Fruit fly (Drosophila melanogaster) whole organism, embryonic: ENCODE measurements around the gene CG1172.

Experiments
- Atf3 ChIP-seq: fragments of 200-800 bp; sonication (Bioruptor generic); optimal IDR thresholded peaks from 3 replicates; lab custom pipeline; 2016; ENCODE audit warnings: missing biosample characterization, missing genetic modification characterization
- CG11560 ChIP-seq: fragments of 200-800 bp; sonication (Bioruptor generic); IDR thresholded peaks from 3 replicates; pipeline ENCODE4 v1.3.6; 2022; ENCODE audit warnings: missing biosample characterization, missing genetic modification characterization
- CG11696 ChIP-seq: fragments of 200-800 bp; sonication (Bioruptor generic); IDR thresholded peaks from 2 replicates; pipeline ENCODE4 v1.3.6; 2022; ENCODE audit warnings: missing biosample characterization, missing genetic modification characterization
- CG12236 ChIP-seq: fragments of 200-800 bp; sonication (Bioruptor generic); optimal IDR thresholded peaks from 2 replicates; lab custom pipeline; 2016; ENCODE audit warnings: missing biosample characterization, missing genetic modification characterization
- CG12769 ChIP-seq: fragments of 200-800 bp; sonication (Bioruptor generic); optimal IDR thresholded peaks from 2 replicates; lab custom pipeline; 2019; ENCODE audit warnings: missing biosample characterization, mild to moderate bottlenecking, missing genetic modification characterization, moderate library complexity
- CG13775 ChIP-seq: fragments of 200-800 bp; sonication (Bioruptor generic); optimal IDR thresholded peaks from 3 replicates; lab custom pipeline; 2017; ENCODE audit warnings: missing biosample characterization, mild to moderate bottlenecking, missing genetic modification characterization
- CG17829 ChIP-seq: fragments of 200-800 bp; optimal IDR thresholded peaks from 2 replicates; lab custom pipeline; 2019; ENCODE audit warnings: missing biosample characterization, mild to moderate bottlenecking, missing genetic modification characterization, moderate library complexity
- CG2199 ChIP-seq: fragments of 200-800 bp; sonication (Bioruptor generic); IDR thresholded peaks from 3 replicates; pipeline ENCODE4 v1.3.6; 2022; ENCODE audit warnings: missing biosample characterization, missing genetic modification characterization
- CG30431 ChIP-seq: fragments of 200-800 bp; sonication (Bioruptor generic); optimal IDR thresholded peaks from 2 replicates; lab custom pipeline; 2017; ENCODE audit warnings: missing biosample characterization, missing genetic modification characterization
- CG3281 ChIP-seq: fragments of 200-800 bp; sonication (Bioruptor generic); optimal IDR thresholded peaks from 3 replicates; lab custom pipeline; 2017; ENCODE audit warnings: missing biosample characterization, mild to moderate bottlenecking, missing genetic modification characterization
- CG3407 ChIP-seq: fragments of 200-800 bp; sonication (Bioruptor generic); optimal IDR thresholded peaks from 2 replicates; lab custom pipeline; 2018; ENCODE audit warnings: missing biosample characterization, mild to moderate bottlenecking, missing genetic modification characterization
- CG4328 ChIP-seq: fragments of 200-800 bp; sonication (Bioruptor generic); optimal IDR thresholded peaks from 3 replicates; lab custom pipeline; 2017; ENCODE audit warnings: missing biosample characterization, missing genetic modification reagents, missing genetic modification characterization
- CG43689 ChIP-seq: fragments of 200-800 bp; sonication (Bioruptor generic); IDR thresholded peaks from 2 replicates; pipeline ENCODE4 v1.3.6; 2022; ENCODE audit warnings: missing biosample characterization, missing genetic modification characterization
- CG6689 ChIP-seq: fragments of 200-800 bp; sonication (Bioruptor generic); IDR thresholded peaks from 2 replicates; pipeline ENCODE4 v1.3.6; 2022; ENCODE audit warnings: missing biosample characterization, missing genetic modification characterization
- CG6791 ChIP-seq: fragments of 200-800 bp; sonication (Bioruptor generic); IDR thresholded peaks from 3 replicates; pipeline ENCODE4 v1.3.6; 2022; ENCODE audit warnings: missing biosample characterization, missing genetic modification characterization; ENCODE audit not compliant: partially characterized antibody
- CG7372 ChIP-seq: fragments of 200-800 bp; sonication (Bioruptor generic); IDR thresholded peaks from 2 replicates; pipeline ENCODE4 v1.3.6; 2022; ENCODE audit warnings: missing biosample characterization, missing genetic modification characterization
- CG8388 ChIP-seq: fragments of 200-800 bp; sonication (Bioruptor generic); optimal IDR thresholded peaks from 2 replicates; lab custom pipeline; 2019; ENCODE audit warnings: missing biosample characterization, mild to moderate bottlenecking, missing genetic modification characterization, moderate library complexity
- CG9727 ChIP-seq: fragments of 200-800 bp; sonication (Bioruptor generic); optimal IDR thresholded peaks from 3 replicates; lab custom pipeline; 2017; ENCODE audit warnings: missing biosample characterization, mild to moderate bottlenecking, missing genetic modification characterization
- Camta ChIP-seq: fragments of 200-800 bp; sonication (Bioruptor generic); optimal IDR thresholded peaks from 2 replicates; lab custom pipeline; 2016; ENCODE audit warnings: missing biosample characterization, missing genetic modification characterization
- Deaf1 ChIP-seq: fragments of 200-800 bp; optimal IDR thresholded peaks from 3 replicates; lab custom pipeline; 2019; ENCODE audit warnings: missing biosample characterization, mild to moderate bottlenecking, missing genetic modification characterization, moderate library complexity
- Dll ChIP-seq: fragments of 200-800 bp; sonication (Bioruptor generic); IDR thresholded peaks from 4 replicates; pipeline ENCODE4 v1.3.6; 2022; ENCODE audit warnings: missing biosample characterization, missing genetic modification characterization; ENCODE audit not compliant: partially characterized antibody
- E2f1 ChIP-seq: fragments of 200-800 bp; sonication (Bioruptor generic); IDR thresholded peaks from 2 replicates; pipeline ENCODE4 v1.3.6; 2022; ENCODE audit warnings: missing biosample characterization, missing genetic modification characterization
- Fer1 ChIP-seq: fragments of 200-800 bp; sonication (Bioruptor generic); optimal IDR thresholded peaks from 2 replicates; lab custom pipeline; 2017; ENCODE audit warnings: missing biosample characterization, mild to moderate bottlenecking, missing genetic modification characterization
- Hey ChIP-seq: fragments of 200-800 bp; sonication (Bioruptor generic); optimal IDR thresholded peaks from 3 replicates; lab custom pipeline; 2018; ENCODE audit warnings: missing biosample characterization, mild to moderate bottlenecking, missing genetic modification characterization
- Hr51 ChIP-seq, 2 experiments: fragments of 200-800 bp; sonication (Bioruptor generic); optimal IDR thresholded peaks; 2 replicates in 1 of 2; 3 replicates in 1 of 2; lab custom pipeline; 2016 to 2018; ENCODE audit warnings: missing biosample characterization in 2 of 2, missing genetic modification characterization in 2 of 2, mild to moderate bottlenecking in 1 of 2, moderate library complexity in 1 of 2
- Lim3 ChIP-seq: fragments of 200-800 bp; sonication (Bioruptor generic); IDR thresholded peaks from 2 replicates; pipeline ENCODE4 v1.3.6; 2022; ENCODE audit warnings: missing biosample characterization, missing genetic modification characterization
- MESR4 ChIP-seq: fragments of 200-800 bp; sonication (Bioruptor generic); optimal IDR thresholded peaks from 2 replicates; lab custom pipeline; 2018; ENCODE audit warnings: missing biosample characterization, mild to moderate bottlenecking, missing genetic modification characterization, moderate library complexity
- NfI ChIP-seq: fragments of 200-800 bp; sonication (Bioruptor generic); optimal IDR thresholded peaks from 3 replicates; lab custom pipeline; 2018; ENCODE audit warnings: missing biosample characterization, mild to moderate bottlenecking, missing genetic modification characterization, moderate library complexity
- Six4 ChIP-seq: fragments of 200-800 bp; sonication (Bioruptor generic); optimal IDR thresholded peaks from 2 replicates; lab custom pipeline; 2016; ENCODE audit warnings: missing biosample characterization, missing genetic modification characterization
- Ssrp ChIP-seq: fragments of 200-800 bp; sonication (Bioruptor generic); optimal IDR thresholded peaks from 2 replicates; lab custom pipeline; 2018; ENCODE audit warnings: missing biosample characterization, mild to moderate bottlenecking, missing genetic modification characterization, moderate library complexity
- TFAM ChIP-seq: fragments of 200-800 bp; sonication (Bioruptor generic); optimal IDR thresholded peaks from 2 replicates; lab custom pipeline; 2017; ENCODE audit warnings: missing biosample characterization, missing genetic modification characterization, inconsistent platforms
- Xbp1 ChIP-seq: fragments of 200-800 bp; sonication (Bioruptor generic); optimal IDR thresholded peaks from 3 replicates; lab custom pipeline; 2016; ENCODE audit warnings: missing biosample characterization, mild to moderate bottlenecking, missing genetic modification characterization
- btn ChIP-seq: fragments of 200-800 bp; sonication (Bioruptor generic); optimal IDR thresholded peaks from 2 replicates; lab custom pipeline; 2016; ENCODE audit warnings: missing biosample characterization, missing genetic modification characterization
- chinmo ChIP-seq: fragments of 200-800 bp; sonication (Bioruptor generic); IDR thresholded peaks from 4 replicates; pipeline ENCODE4 v1.3.6; 2022; ENCODE audit warnings: missing biosample characterization, missing genetic modification characterization; ENCODE audit not compliant: partially characterized antibody
- crol ChIP-seq: fragments of 200-800 bp; sonication (Bioruptor generic); IDR thresholded peaks from 2 replicates; pipeline ENCODE4 v1.3.6; 2022; ENCODE audit warnings: missing biosample characterization, missing genetic modification characterization
- da ChIP-seq: fragments of 200-800 bp; sonication (Bioruptor generic); optimal IDR thresholded peaks from 2 replicates; lab custom pipeline; 2016; ENCODE audit warnings: missing biosample characterization, missing genetic modification characterization
- ems ChIP-seq: fragments of 200-800 bp; sonication (Bioruptor generic); optimal IDR thresholded peaks from 3 replicates; lab custom pipeline; 2016; ENCODE audit warnings: missing biosample characterization, missing genetic modification characterization
- fd102C ChIP-seq: fragments of 200-800 bp; sonication (Bioruptor generic); optimal IDR thresholded peaks from 2 replicates; lab custom pipeline; 2018; ENCODE audit warnings: missing biosample characterization, mild to moderate bottlenecking, missing genetic modification characterization, moderate library complexity
- fd3F ChIP-seq: fragments of 200-800 bp; sonication (Bioruptor generic); optimal IDR thresholded peaks from 2 replicates; lab custom pipeline; 2018; ENCODE audit warnings: missing biosample characterization, mild to moderate bottlenecking, missing genetic modification characterization, moderate library complexity
- fd96Cb ChIP-seq: fragments of 200-800 bp; sonication (Bioruptor generic); optimal IDR thresholded peaks from 2 replicates; lab custom pipeline; 2018; ENCODE audit warnings: missing biosample characterization, mild to moderate bottlenecking, missing genetic modification characterization, moderate library complexity
- h ChIP-seq: fragments of >200 bp; optimal IDR thresholded peaks from 2 replicates; lab custom pipeline; 2017
- ind ChIP-seq: fragments of 200-800 bp; sonication (Bioruptor generic); optimal IDR thresholded peaks from 3 replicates; lab custom pipeline; 2016; ENCODE audit warnings: missing biosample characterization, missing genetic modification characterization
- kah ChIP-seq: fragments of 200-800 bp; sonication (Bioruptor generic); optimal IDR thresholded peaks from 2 replicates; lab custom pipeline; 2018; ENCODE audit warnings: missing biosample characterization, mild to moderate bottlenecking, missing genetic modification characterization
- lab ChIP-seq: fragments of 200-800 bp; sonication (Bioruptor generic); optimal IDR thresholded peaks from 3 replicates; lab custom pipeline; 2017; ENCODE audit warnings: missing biosample characterization, missing genetic modification characterization, mild to moderate bottlenecking, moderate library complexity, missing genetic modification reagents
- pnt ChIP-seq: fragments of 200-800 bp; sonication (Bioruptor generic); optimal IDR thresholded peaks from 3 replicates; lab custom pipeline; 2016; ENCODE audit warnings: missing biosample characterization, missing genetic modification characterization
- row ChIP-seq: fragments of 200-800 bp; sonication (Bioruptor generic); IDR thresholded peaks from 3 replicates; pipeline ENCODE4 v1.3.6; 2022; ENCODE audit warnings: missing biosample characterization, missing genetic modification characterization
- shn ChIP-seq: fragments of 200-800 bp; sonication (Bioruptor generic); optimal IDR thresholded peaks from 3 replicates; lab custom pipeline; 2016; ENCODE audit warnings: missing biosample characterization, missing genetic modification characterization
- sna ChIP-seq: fragments of 200-800 bp; sonication (Bioruptor generic); IDR thresholded peaks from 2 replicates; pipeline ENCODE4 v1.3.6; 2022; ENCODE audit warnings: missing biosample characterization, missing genetic modification characterization; ENCODE audit not compliant: partially characterized antibody
- stc ChIP-seq: fragments of 200-800 bp; sonication (Bioruptor generic); IDR thresholded peaks from 2 replicates; pipeline ENCODE4 v1.3.6; 2022; ENCODE audit warnings: missing biosample characterization, missing genetic modification characterization
- tx ChIP-seq: fragments of 200-800 bp; sonication (Bioruptor generic); optimal IDR thresholded peaks from 2 replicates; lab custom pipeline; 2016; ENCODE audit warnings: missing biosample characterization, missing genetic modification characterization
- zen2 ChIP-seq: fragments of 200-800 bp; sonication (Bioruptor generic); IDR thresholded peaks from 3 replicates; pipeline ENCODE4 v1.3.6; 2022; ENCODE audit warnings: missing biosample characterization, missing genetic modification characterization; ENCODE audit not compliant: partially characterized antibody

The CG1172 gene

dm6 chr3R:5371563-5371962, 22.2 kb upstream of the CG1172 start, which contains the start of gene Polr2F (continued):
- no peak for TF ChIP-seq sna (GFP tag; lab: Robert Waterston, UW)
- no peak for TF ChIP-seq CG12769 (tag; lab: Kevin White, UChicago)
- TF ChIP-seq btn (GFP tag; lab: Kevin White, UChicago): peak; percentile 26
- peak; percentile 95 for TF ChIP-seq shn
- peak; percentile 79 for TF ChIP-seq CG17829 (tag; lab: Kevin White, UChicago)
- peak; percentile 42 for TF ChIP-seq CG12236 (GFP tag; lab: Kevin White, UChicago)
- peak; percentile 87 for TF ChIP-seq lab (GFP tag; lab: Kevin White, UChicago)
- TF ChIP-seq Xbp1 (GFP tag; lab: Kevin White, UChicago): peak; percentile 93
- peak; percentile 61 for TF ChIP-seq Hey
- TF ChIP-seq pnt (GFP tag; lab: Kevin White, UChicago): peak; percentile 89
- TF ChIP-seq zen2 (GFP tag; lab: Robert Waterston, UW): no peak
- TF ChIP-seq CG3407 (GFP tag; lab: Kevin White, UChicago): peak; percentile 50
- TF ChIP-seq Dll (GFP tag; lab: Robert Waterston, UW): 0 out of 4 replicates have a peak, but pooled peaks have one; percentile 45
- TF ChIP-seq h (lab: Kevin White, UChicago): no peak
- peak; percentile 35 for TF ChIP-seq CG9727 (GFP tag; lab: Kevin White, UChicago)
- peak; percentile 70 for TF ChIP-seq CG30431 (GFP tag; lab: Kevin White, UChicago)
- TF ChIP-seq Fer1 (GFP tag; lab: Kevin White, UChicago): peak; percentile 79
- peak; percentile 89 for TF ChIP-seq row (GFP tag; lab: Robert Waterston, UW)
- TF ChIP-seq fd96Cb (tag; lab: Kevin White, UChicago): peak; percentile 44
- peak; percentile 90 for TF ChIP-seq ems (GFP tag; lab: Kevin White, UChicago)
- peak; percentile 64 for TF ChIP-seq CG13775 (GFP tag; lab: Kevin White, UChicago)
- TF ChIP-seq TFAM (GFP tag; lab: Kevin White, UChicago): no peak
- TF ChIP-seq tx: peak; percentile 89
- peak; percentile 15 for TF ChIP-seq Deaf1
- peak; percentile 9 for TF ChIP-seq fd102C
- TF ChIP-seq CG4328 (GFP tag; lab: Kevin White, UChicago): peak; percentile 56
- peak; percentile 90 for TF ChIP-seq NfI (GFP tag; lab: Kevin White, UChicago)
- TF ChIP-seq CG8388 (GFP tag; lab: Kevin White, UChicago): peak; percentile 34
- peak; percentile 45 to 94 for TF ChIP-seq Hr51 (GFP tag; optimal IDR thresholded peaks at IDR 0.05; lab: Kevin White, UChicago)
- TF ChIP-seq Atf3 (GFP tag; lab: Kevin White, UChicago): peak; percentile 76
- peak; percentile 50 for TF ChIP-seq kah
- TF ChIP-seq MESR4 (GFP tag; lab: Kevin White, UChicago): peak; percentile 97
- no peak for TF ChIP-seq crol (GFP tag; lab: Robert Waterston, UW)
- peak; percentile 70 for TF ChIP-seq fd3F (GFP tag; lab: Kevin White, UChicago)
- peak; percentile 89 for TF ChIP-seq chinmo (GFP tag; lab: Robert Waterston, UW)
- peak; percentile 77 for TF ChIP-seq Six4
- TF ChIP-seq CG6791 (GFP tag; lab: Robert Waterston, UW): peak; percentile 57; the same call in 1 of the 3 replicates
- TF ChIP-seq E2f1 (GFP tag; lab: Robert Waterston, UW): peak; percentile 60
- TF ChIP-seq CG7372: peak; percentile 61; the same call in 1 of the 2 replicates
- TF ChIP-seq Ssrp (tag; lab: Kevin White, UChicago): peak; percentile 57
- peak; percentile 76 for TF ChIP-seq da (GFP tag; lab: Kevin White, UChicago)
- peak; percentile 100 for TF ChIP-seq CG11560 (tag; lab: Robert Waterston, UW)
- no peak for TF ChIP-seq CG43689 (GFP tag; lab: Robert Waterston, UW)
- peak; percentile 91 for TF ChIP-seq ind (GFP tag; lab: Kevin White, UChicago)
- TF ChIP-seq Lim3: no peak
- TF ChIP-seq Camta (GFP tag; lab: Kevin White, UChicago): peak; percentile 80
- TF ChIP-seq stc (GFP tag; lab: Robert Waterston, UW): no peak
- 0 out of 3 replicates have a peak, but pooled peaks have one; percentile 42 for TF ChIP-seq CG2199 (GFP tag; lab: Robert Waterston, UW)
- TF ChIP-seq CG6689 (GFP tag; lab: Robert Waterston, UW): 0 out of 2 replicates have a peak, but pooled peaks have one; percentile 38
- peak; percentile 69 for TF ChIP-seq CG3281 (GFP tag; lab: Kevin White, UChicago)
- TF ChIP-seq CG11696 (GFP tag; lab: Robert Waterston, UW): no peak
